Worm (Caenorhabditis elegans) whole organism, L3 larva: ENCODE results near the gene str-39.
A peak's percentile ranks its signal among the peaks of the same experiment; 100 is the strongest.

Experiments used
- R02D3.7 ChIP-seq: fragments of 150-350 bp; optimal IDR thresholded peaks from 2 replicates; lab custom pipeline; 2014; ENCODE audit warnings: missing biosample characterization, missing genetic modification characterization
- ZK546.5 ChIP-seq: sonication (generic microtip); optimal IDR thresholded peaks from 2 replicates; lab custom pipeline; 2017; ENCODE audit warnings: missing biosample characterization, missing genetic modification characterization
- ama-1 ChIP-seq: fragments of 150-350 bp; optimal IDR thresholded peaks from 2 replicates; lab custom pipeline; 2018
- ceh-28 ChIP-seq: fragments of 150-350 bp; optimal IDR thresholded peaks from 2 replicates; lab custom pipeline; 2014; ENCODE audit warnings: missing biosample characterization, missing genetic modification reagents, missing genetic modification characterization
- ceh-82 ChIP-seq: fragments of 150-350 bp; optimal IDR thresholded peaks from 2 replicates; lab custom pipeline; 2014; ENCODE audit warnings: missing biosample characterization, missing genetic modification characterization
- ceh-9 ChIP-seq: sonication (generic microtip); optimal IDR thresholded peaks from 2 replicates; lab custom pipeline; 2018; ENCODE audit warnings: missing biosample characterization, missing genetic modification characterization
- egl-27 ChIP-seq: sonication (generic microtip); optimal IDR thresholded peaks from 4 replicates; lab custom pipeline; 2017; ENCODE audit warnings: missing biosample characterization, missing genetic modification reagents, missing genetic modification characterization
- elt-1 ChIP-seq: fragments of 150-350 bp; optimal IDR thresholded peaks from 2 replicates; lab custom pipeline; 2014; ENCODE audit warnings: missing biosample characterization, missing genetic modification characterization
- elt-2 ChIP-seq: sonication (generic microtip); optimal IDR thresholded peaks from 2 replicates; lab custom pipeline; 2016; ENCODE audit warnings: missing genetic modification reagents, mild to moderate bottlenecking, missing genetic modification characterization, missing compliant biosample characterization
- elt-3 ChIP-seq, 3 experiments: fragments of 150-350 bp in 1 of 3; sonication (generic microtip) in 2 of 3; optimal IDR thresholded peaks; 2 replicates in 2 of 3; 4 replicates in 1 of 3; lab custom pipeline; 2014 to 2017; ENCODE audit warnings: missing biosample characterization in 3 of 3, missing genetic modification characterization in 3 of 3
- eor-1 ChIP-seq, 2 experiments: fragments of 150-350 bp; optimal IDR thresholded peaks; 2 replicates each; lab custom pipeline; 2014 to 2018; ENCODE audit warnings: missing biosample characterization in 2 of 2, missing genetic modification characterization in 2 of 2
- fkh-2 ChIP-seq: fragments of 150-350 bp; optimal IDR thresholded peaks from 2 replicates; lab custom pipeline; 2014; ENCODE audit warnings: missing biosample characterization, missing genetic modification reagents, missing genetic modification characterization
- fos-1 ChIP-seq: fragments of 150-350 bp; optimal IDR thresholded peaks from 2 replicates; lab custom pipeline; 2014; ENCODE audit warnings: missing biosample characterization, missing genetic modification characterization
- hmg-11 ChIP-seq: sonication (generic microtip); optimal IDR thresholded peaks from 2 replicates; lab custom pipeline; 2016; ENCODE audit warnings: missing genetic modification characterization, missing compliant biosample characterization
- jun-1 ChIP-seq: fragments of 150-350 bp; optimal IDR thresholded peaks from 2 replicates; lab custom pipeline; 2014; ENCODE audit warnings: missing biosample characterization, missing genetic modification reagents, missing genetic modification characterization
- mdl-1 ChIP-seq: fragments of 150-350 bp; optimal IDR thresholded peaks from 2 replicates; lab custom pipeline; 2014; ENCODE audit warnings: missing biosample characterization, missing genetic modification characterization
- mml-1 ChIP-seq: fragments of 150-350 bp; sonication (generic microtip); optimal IDR thresholded peaks from 3 replicates; lab custom pipeline; 2014; ENCODE audit warnings: missing biosample characterization, missing genetic modification characterization
- nhr-11 ChIP-seq: fragments of 150-350 bp; optimal IDR thresholded peaks from 2 replicates; lab custom pipeline; 2014; ENCODE audit warnings: missing biosample characterization, missing genetic modification characterization
- nhr-23 ChIP-seq: fragments of 150-350 bp; optimal IDR thresholded peaks from 2 replicates; lab custom pipeline; 2014; ENCODE audit warnings: missing biosample characterization, missing genetic modification reagents, missing genetic modification characterization
- nhr-28 ChIP-seq: fragments of 150-350 bp; optimal IDR thresholded peaks from 2 replicates; lab custom pipeline; 2014; ENCODE audit warnings: missing biosample characterization, missing genetic modification characterization
- nhr-43 ChIP-seq: sonication (generic microtip); optimal IDR thresholded peaks from 2 replicates; lab custom pipeline; 2016; ENCODE audit warnings: mild to moderate bottlenecking, missing genetic modification characterization, missing compliant biosample characterization; ENCODE audit not compliant: poor library complexity, severe bottlenecking
- nhr-76 ChIP-seq: fragments of 150-350 bp; sonication (generic microtip); optimal IDR thresholded peaks from 5 replicates; lab custom pipeline; 2014; ENCODE audit warnings: missing biosample characterization, missing genetic modification characterization
- nhr-77 ChIP-seq: fragments of 150-350 bp; optimal IDR thresholded peaks from 2 replicates; lab custom pipeline; 2014; ENCODE audit warnings: missing biosample characterization, missing genetic modification characterization
- pha-4 ChIP-seq: fragments of 150-350 bp; optimal IDR thresholded peaks from 2 replicates; lab custom pipeline; 2014; ENCODE audit warnings: missing biosample characterization, missing genetic modification reagents, missing genetic modification characterization
- pqm-1 ChIP-seq: fragments of 150-350 bp; optimal IDR thresholded peaks from 2 replicates; lab custom pipeline; 2017; ENCODE audit warnings: missing biosample characterization, missing genetic modification characterization, inconsistent platforms
- sea-2 ChIP-seq: fragments of 150-350 bp; sonication (generic microtip); optimal IDR thresholded peaks from 4 replicates; lab custom pipeline; 2014; ENCODE audit warnings: missing biosample characterization, missing genetic modification reagents, missing genetic modification characterization
- skn-1 ChIP-seq: fragments of 150-350 bp; optimal IDR thresholded peaks from 2 replicates; lab custom pipeline; 2014; ENCODE audit warnings: missing biosample characterization, missing genetic modification characterization
- tbx-2 ChIP-seq: sonication (generic microtip); optimal IDR thresholded peaks from 2 replicates; lab custom pipeline; 2016; ENCODE audit warnings: mild to moderate bottlenecking, missing genetic modification characterization, missing compliant biosample characterization
- unc-62 ChIP-seq: fragments of 150-350 bp; sonication (generic microtip); optimal IDR thresholded peaks from 4 replicates; lab custom pipeline; 2014; ENCODE audit warnings: missing biosample characterization, missing genetic modification reagents, missing genetic modification characterization
- zag-1 ChIP-seq: fragments of 150-350 bp; optimal IDR thresholded peaks from 2 replicates; lab custom pipeline; 2014; ENCODE audit warnings: missing biosample characterization, missing genetic modification characterization
- ztf-11 ChIP-seq: fragments of 150-350 bp; optimal IDR thresholded peaks from 2 replicates; lab custom pipeline; 2014; ENCODE audit warnings: missing biosample characterization, missing genetic modification characterization
- ztf-4 ChIP-seq: fragments of 150-350 bp; optimal IDR thresholded peaks from 2 replicates; lab custom pipeline; 2014; ENCODE audit warnings: missing biosample characterization, missing genetic modification characterization

Gene str-39

ce11 chrV:2877509-2877908 lies 2.2 kb downstream of the str-39 start, which contains the start of gene F37B4.10:
TSS of gene F37B4.10 (minus strand) at chrV:2877609.
- TF ChIP-seq nhr-77 (tag; lab: Kevin White, UChicago) = no peak
- TF ChIP-seq elt-2 (tag; lab: Kevin White, UChicago) = peak; percentile 8
- TF ChIP-seq, all 47 proteins: peak for 1

DNA sequence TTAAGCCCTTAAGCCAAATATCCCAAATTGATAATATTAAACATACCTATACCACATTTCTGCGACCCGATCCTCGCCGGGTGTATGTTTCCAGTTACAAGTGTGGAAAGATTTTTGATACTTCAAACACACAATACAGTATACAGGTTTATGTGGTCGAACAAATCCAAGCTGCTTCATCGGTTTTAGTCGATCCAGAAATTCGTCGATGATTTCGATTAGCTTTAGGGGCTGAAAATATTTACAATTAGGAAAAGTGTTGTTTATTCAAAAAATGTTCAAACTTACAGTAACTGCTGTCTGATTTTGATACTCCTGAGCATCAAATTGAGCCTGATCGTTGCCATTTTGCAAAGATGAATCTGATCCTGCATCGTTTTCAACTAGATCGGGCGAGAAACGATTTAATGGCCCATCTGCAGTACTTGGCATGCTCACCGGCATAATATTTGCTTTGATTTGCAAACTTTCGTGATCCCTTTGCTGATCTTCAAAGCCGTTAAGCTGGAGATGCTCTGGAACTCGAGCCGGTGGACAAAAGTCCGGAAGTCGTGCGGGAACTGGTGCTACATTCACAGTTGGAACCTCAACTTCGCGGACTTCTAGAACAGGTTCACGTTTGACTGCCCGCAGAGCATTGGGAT lies 3.4 kb downstream of the str-39 start:
- TF ChIP-seq hmg-11 (no peak), sea-2 (GFP tag; lab: Kevin White, UChicago) (no peak), jun-1 (tag; lab: Kevin White, UChicago) (no peak), unc-62 (GFP tag; lab: Kevin White, UChicago) (no peak), ztf-4 (no peak)

- TF ChIP-seq egl-27 = no peak
- TF ChIP-seq ZK546.5 (tag; lab: Kevin White, UChicago) = no peak
- TF ChIP-seq zag-1 (tag; lab: Kevin White, UChicago) = no peak
- TF ChIP-seq fkh-2 (tag; lab: Kevin White, UChicago) = no peak
- TF ChIP-seq jun-1 (tag; lab: Kevin White, UChicago) = no peak
- no peak for TF ChIP-seq R02D3.7
- no peak for TF ChIP-seq elt-3 (tag; optimal IDR thresholded peaks at IDR 0.05; lab: Kevin White, UChicago)
- peak; percentile 49 for TF ChIP-seq pqm-1
- TF ChIP-seq elt-2 (tag; lab: Kevin White, UChicago) = peak; percentile 75
- TF ChIP-seq ceh-28 (tag; lab: Kevin White, UChicago) = no peak
- TF ChIP-seq ztf-11 (tag; lab: Kevin White, UChicago) = no peak
- no peak for TF ChIP-seq nhr-28 (tag; lab: Kevin White, UChicago)
- no peak for TF ChIP-seq ama-1
- no peak for TF ChIP-seq ceh-82 (tag; lab: Kevin White, UChicago)
- TF ChIP-seq nhr-76 = no peak
- TF ChIP-seq mml-1 = no peak
- TF ChIP-seq unc-62 (GFP tag; lab: Kevin White, UChicago) = no peak
- no peak for TF ChIP-seq pha-4
These were observed 4.3 kb downstream of the str-39 start, which contains the start of gene folt-2 for ce11 chrV:2875422-2875821. TSS of gene folt-2 (minus strand) at chrV:2875600.

- TF ChIP-seq ceh-9 (tag; lab: Kevin White, UChicago) (no peak), pqm-1 (no peak), nhr-28 (tag; lab: Kevin White, UChicago) (no peak), nhr-11 (tag; lab: Kevin White, UChicago) (no peak), tbx-2 (tag; lab: Kevin White, UChicago) (no peak), nhr-43 (tag; lab: Kevin White, UChicago) (no peak), elt-1 (tag; lab: Kevin White, UChicago) (no peak), pha-4 (no peak), elt-3 (tag; optimal IDR thresholded peaks at IDR 0.05; lab: Kevin White, UChicago) (no peak), R02D3.7 (no peak), ZK546.5 (tag; lab: Kevin White, UChicago) (no peak)
These were observed 6.8 kb downstream of the str-39 start for ce11 chrV:2872947-2873346.

DNA sequence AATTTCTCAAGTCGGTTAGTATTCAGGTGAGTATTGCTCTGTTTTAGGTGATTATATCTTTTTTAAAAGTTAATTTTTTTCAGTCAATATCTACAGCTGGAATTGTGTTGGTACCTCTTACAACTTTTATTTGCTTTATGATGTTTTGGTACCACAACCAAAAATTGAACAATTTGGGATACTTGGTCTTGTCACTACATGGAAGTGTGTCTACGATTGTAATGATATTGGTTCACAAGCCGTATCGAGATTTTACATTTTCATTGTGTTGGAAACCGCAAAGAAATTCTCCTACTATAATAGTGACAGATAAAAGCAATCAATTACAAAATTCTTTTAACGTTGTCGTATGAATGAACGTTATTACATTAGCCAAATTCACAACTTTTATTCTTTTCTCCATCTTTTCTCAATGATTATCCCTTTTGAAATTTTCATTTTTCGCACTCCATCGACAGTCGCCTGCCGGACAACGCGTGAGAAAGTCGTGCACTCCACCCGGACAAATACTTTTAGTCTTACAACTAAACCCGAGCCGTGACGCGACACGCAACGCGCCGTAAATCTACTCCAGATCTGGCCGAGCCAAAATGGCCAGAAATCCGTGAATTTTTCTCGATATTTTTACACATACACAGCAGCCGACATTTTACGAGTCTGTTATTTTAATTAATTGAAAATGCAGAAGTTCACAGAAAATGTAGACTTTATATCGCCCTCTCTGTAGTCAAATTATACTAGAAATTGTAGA lies 7.8 kb downstream of the str-39 start:
- no peak for TF ChIP-seq hmg-11
- TF ChIP-seq skn-1 (tag; lab: Kevin White, UChicago) = no peak
- no peak for TF ChIP-seq nhr-23
- no peak for TF ChIP-seq pqm-1
- no peak for TF ChIP-seq fos-1 (tag; lab: Kevin White, UChicago)
- no peak for TF ChIP-seq zag-1 (tag; lab: Kevin White, UChicago)
- TF ChIP-seq elt-3 (tag; optimal IDR thresholded peaks at IDR 0.05; lab: Kevin White, UChicago) = no peak
- no peak for TF ChIP-seq mdl-1 (tag; lab: Kevin White, UChicago)
- TF ChIP-seq sea-2 (GFP tag; lab: Kevin White, UChicago) = no peak
- no peak for TF ChIP-seq nhr-76
- TF ChIP-seq eor-1 (tag; optimal IDR thresholded peaks at IDR 0.05; lab: Kevin White, UChicago) = no peak
- TF ChIP-seq elt-1 (tag; lab: Kevin White, UChicago) = no peak
